Fruit fly (Drosophila melanogaster) whole organism, embryonic: ENCODE results near the gene Mks1.

ENCODE experiments used
- ATbp ChIP-seq: fragments of 200-800 bp; sonication (Bioruptor generic); optimal IDR thresholded peaks from 2 replicates; lab custom pipeline; 2017; ENCODE audit warnings: missing biosample characterization, mild to moderate bottlenecking, missing genetic modification characterization, missing genetic modification reagents
- Adf1 ChIP-seq: fragments of 200-800 bp; sonication (Bioruptor generic); IDR thresholded peaks from 2 replicates; pipeline ENCODE4 v1.3.6; 2022; ENCODE audit warnings: missing biosample characterization, missing genetic modification characterization
- Atf3 ChIP-seq: fragments of 200-800 bp; sonication (Bioruptor generic); optimal IDR thresholded peaks from 3 replicates; lab custom pipeline; 2016; ENCODE audit warnings: missing biosample characterization, missing genetic modification characterization
- B-H2 ChIP-seq: fragments of 200-800 bp; sonication (Bioruptor generic); optimal IDR thresholded peaks from 2 replicates; lab custom pipeline; 2018; ENCODE audit warnings: missing biosample characterization, mild to moderate bottlenecking, missing genetic modification characterization
- Bgb ChIP-seq: fragments of 200-800 bp; sonication (Bioruptor generic); IDR thresholded peaks from 2 replicates; pipeline ENCODE4 v1.3.6; 2022; ENCODE audit warnings: missing biosample characterization, missing genetic modification characterization; ENCODE audit not compliant: partially characterized antibody
- CG11560 ChIP-seq: fragments of 200-800 bp; sonication (Bioruptor generic); IDR thresholded peaks from 3 replicates; pipeline ENCODE4 v1.3.6; 2022; ENCODE audit warnings: missing biosample characterization, missing genetic modification characterization
- CG13287 ChIP-seq: fragments of 200-800 bp; sonication (Bioruptor generic); IDR thresholded peaks from 2 replicates; pipeline ENCODE4 v1.3.6; 2022; ENCODE audit warnings: missing biosample characterization, missing genetic modification characterization; ENCODE audit not compliant: partially characterized antibody
- CG13296 ChIP-seq: fragments of 200-800 bp; sonication (Bioruptor generic); optimal IDR thresholded peaks from 3 replicates; lab custom pipeline; 2018; ENCODE audit warnings: missing biosample characterization, mild to moderate bottlenecking, missing genetic modification characterization
- CG14710 ChIP-seq: fragments of 200-800 bp; sonication (Bioruptor generic); optimal IDR thresholded peaks from 3 replicates; lab custom pipeline; 2019; ENCODE audit warnings: missing biosample characterization, mild to moderate bottlenecking, missing genetic modification characterization, moderate library complexity
- CG15514 ChIP-seq: fragments of 200-800 bp; sonication (Bioruptor generic); optimal IDR thresholded peaks from 3 replicates; lab custom pipeline; 2017; ENCODE audit warnings: missing biosample characterization, missing genetic modification characterization, mild to moderate bottlenecking, moderate library complexity, missing genetic modification reagents
- CG1603 ChIP-seq: fragments of 200-800 bp; sonication (Bioruptor generic); optimal IDR thresholded peaks from 2 replicates; lab custom pipeline; 2019; ENCODE audit warnings: missing biosample characterization, mild to moderate bottlenecking, missing genetic modification characterization, moderate library complexity
- CG2116 ChIP-seq: fragments of 200-800 bp; sonication (Bioruptor generic); optimal IDR thresholded peaks from 3 replicates; lab custom pipeline; 2018; ENCODE audit warnings: missing biosample characterization, mild to moderate bottlenecking, missing genetic modification characterization
- CG3065 ChIP-seq: fragments of 200-800 bp; sonication (Bioruptor generic); optimal IDR thresholded peaks from 2 replicates; lab custom pipeline; 2016; ENCODE audit warnings: missing biosample characterization, missing genetic modification characterization
- CG32532 ChIP-seq: fragments of 200-800 bp; sonication (Bioruptor generic); IDR thresholded peaks from 2 replicates; pipeline ENCODE4 v1.3.6; 2022; ENCODE audit warnings: missing biosample characterization, missing genetic modification characterization
- CG4854 ChIP-seq: fragments of 200-800 bp; sonication (Bioruptor generic); optimal IDR thresholded peaks from 2 replicates; lab custom pipeline; 2016; ENCODE audit warnings: missing biosample characterization, missing genetic modification characterization, inconsistent platforms
- CG5953 ChIP-seq: fragments of 200-800 bp; sonication (Bioruptor generic); IDR thresholded peaks from 2 replicates; pipeline ENCODE4 v1.3.6; 2022; ENCODE audit warnings: missing biosample characterization, missing genetic modification characterization
- CG6791 ChIP-seq: fragments of 200-800 bp; sonication (Bioruptor generic); IDR thresholded peaks from 3 replicates; pipeline ENCODE4 v1.3.6; 2022; ENCODE audit warnings: missing biosample characterization, missing genetic modification characterization; ENCODE audit not compliant: partially characterized antibody
- CG8290 ChIP-seq, 3 experiments: fragments of 200-800 bp; sonication (Bioruptor generic); optimal IDR thresholded peaks; 2 replicates each; lab custom pipeline; 2016 to 2019; ENCODE audit warnings: missing biosample characterization in 3 of 3, missing genetic modification characterization in 3 of 3, mild to moderate bottlenecking in 2 of 3, moderate library complexity in 1 of 3
- CG8359 ChIP-seq: fragments of 200-800 bp; sonication (Bioruptor generic); optimal IDR thresholded peaks from 2 replicates; lab custom pipeline; 2017; ENCODE audit warnings: missing biosample characterization, mild to moderate bottlenecking, missing genetic modification characterization, borderline replicate concordance
- CG9876 ChIP-seq: fragments of 200-800 bp; sonication (Bioruptor generic); optimal IDR thresholded peaks from 2 replicates; lab custom pipeline; 2016; ENCODE audit warnings: missing biosample characterization, missing genetic modification characterization
- CHES-1-like ChIP-seq: fragments of 200-800 bp; sonication (Bioruptor generic); optimal IDR thresholded peaks from 2 replicates; lab custom pipeline; 2016; ENCODE audit warnings: missing biosample characterization, missing genetic modification characterization
- Dll ChIP-seq: fragments of 200-800 bp; sonication (Bioruptor generic); IDR thresholded peaks from 4 replicates; pipeline ENCODE4 v1.3.6; 2022; ENCODE audit warnings: missing biosample characterization, missing genetic modification characterization; ENCODE audit not compliant: partially characterized antibody
- Dp ChIP-seq: fragments of 200-800 bp; sonication (Bioruptor generic); optimal IDR thresholded peaks from 2 replicates; lab custom pipeline; 2018; ENCODE audit warnings: missing biosample characterization, mild to moderate bottlenecking, missing genetic modification characterization, moderate library complexity
- Dref ChIP-seq: fragments of 200-800 bp; sonication (Bioruptor generic); IDR thresholded peaks from 2 replicates; pipeline ENCODE4 v1.3.6; 2022; ENCODE audit warnings: missing biosample characterization, missing genetic modification characterization
- E2f2 ChIP-seq: fragments of 200-800 bp; sonication (Bioruptor generic); IDR thresholded peaks from 2 replicates; pipeline ENCODE4 v1.3.6; 2022; ENCODE audit warnings: missing biosample characterization, missing genetic modification characterization
- Elba2 ChIP-seq: fragments of 200-800 bp; sonication (Bioruptor generic); optimal IDR thresholded peaks from 3 replicates; lab custom pipeline; 2016; ENCODE audit warnings: missing biosample characterization, missing genetic modification characterization
- Ets97D ChIP-seq: fragments of 200-800 bp; sonication (Bioruptor generic); optimal IDR thresholded peaks from 3 replicates; lab custom pipeline; 2016; ENCODE audit warnings: missing biosample characterization, missing genetic modification characterization
- Hr51 ChIP-seq, 2 experiments: fragments of 200-800 bp; sonication (Bioruptor generic); optimal IDR thresholded peaks; 2 replicates in 1 of 2; 3 replicates in 1 of 2; lab custom pipeline; 2016 to 2018; ENCODE audit warnings: missing biosample characterization in 2 of 2, missing genetic modification characterization in 2 of 2, mild to moderate bottlenecking in 1 of 2, moderate library complexity in 1 of 2
- Mad ChIP-seq: fragments of 200-800 bp; sonication (Bioruptor generic); optimal IDR thresholded peaks from 2 replicates; lab custom pipeline; 2016; ENCODE audit warnings: missing biosample characterization, missing genetic modification characterization
- Myb ChIP-seq: fragments of 200-800 bp; sonication (Bioruptor generic); optimal IDR thresholded peaks from 2 replicates; lab custom pipeline; 2016; ENCODE audit warnings: missing biosample characterization, missing genetic modification characterization
- NfI ChIP-seq: fragments of 200-800 bp; sonication (Bioruptor generic); optimal IDR thresholded peaks from 3 replicates; lab custom pipeline; 2018; ENCODE audit warnings: missing biosample characterization, mild to moderate bottlenecking, missing genetic modification characterization, moderate library complexity
- Pdp1 ChIP-seq, 2 experiments: fragments of 200-800 bp; sonication (Bioruptor generic); optimal IDR thresholded peaks; 3 replicates each; lab custom pipeline; 2016; ENCODE audit warnings: missing biosample characterization in 2 of 2, missing genetic modification characterization in 2 of 2, mild to moderate bottlenecking in 1 of 2, moderate library complexity in 1 of 2
- bbx ChIP-seq: fragments of 200-800 bp; sonication (Bioruptor generic); IDR thresholded peaks from 2 replicates; pipeline ENCODE4 v1.3.6; 2022; ENCODE audit warnings: missing biosample characterization, missing genetic modification characterization; ENCODE audit not compliant: partially characterized antibody
- btn ChIP-seq: fragments of 200-800 bp; sonication (Bioruptor generic); optimal IDR thresholded peaks from 2 replicates; lab custom pipeline; 2016; ENCODE audit warnings: missing biosample characterization, missing genetic modification characterization
- exex ChIP-seq: fragments of 200-800 bp; sonication (Bioruptor generic); optimal IDR thresholded peaks from 4 replicates; lab custom pipeline; 2018; ENCODE audit warnings: missing biosample characterization, mild to moderate bottlenecking, missing genetic modification characterization, moderate library complexity
- fd96Cb ChIP-seq: fragments of 200-800 bp; sonication (Bioruptor generic); optimal IDR thresholded peaks from 2 replicates; lab custom pipeline; 2018; ENCODE audit warnings: missing biosample characterization, mild to moderate bottlenecking, missing genetic modification characterization, moderate library complexity
- gsb-n ChIP-seq: fragments of 200-800 bp; sonication (Bioruptor generic); optimal IDR thresholded peaks from 3 replicates; lab custom pipeline; 2018; ENCODE audit warnings: missing biosample characterization, mild to moderate bottlenecking, missing genetic modification characterization
- onecut ChIP-seq: fragments of 200-800 bp; sonication (Bioruptor generic); IDR thresholded peaks from 2 replicates; pipeline ENCODE4 v1.3.6; 2022; ENCODE audit warnings: missing biosample characterization, missing genetic modification characterization
- pzg ChIP-seq: fragments of 200-800 bp; sonication (Bioruptor generic); optimal IDR thresholded peaks from 3 replicates; lab custom pipeline; 2018; ENCODE audit warnings: missing biosample characterization, mild to moderate bottlenecking, missing genetic modification characterization, moderate library complexity
- run ChIP-seq: fragments of 200-800 bp; sonication (Bioruptor generic); optimal IDR thresholded peaks from 3 replicates; lab custom pipeline; 2018; ENCODE audit warnings: missing biosample characterization, mild to moderate bottlenecking, missing genetic modification characterization
- sc ChIP-seq, 3 experiments: fragments of >200 bp in 2 of 3; fragments of 200-800 bp in 1 of 3; sonication (Bioruptor generic) in 1 of 3; optimal IDR thresholded peaks; 2 replicates in 2 of 3; 3 replicates in 1 of 3; lab custom pipeline; 2017; ENCODE audit warnings: mild to moderate bottlenecking in 1 of 3, missing biosample characterization in 1 of 3, missing genetic modification characterization in 1 of 3, missing genetic modification reagents in 1 of 3
- sd ChIP-seq: fragments of 200-800 bp; sonication (Bioruptor generic); optimal IDR thresholded peaks from 3 replicates; lab custom pipeline; 2018; ENCODE audit warnings: missing biosample characterization, mild to moderate bottlenecking, missing genetic modification characterization, moderate library complexity
- sens ChIP-seq: fragments of 200-800 bp; sonication (Bioruptor generic); peaks from one replicate; lab custom pipeline; 2016; ENCODE audit warnings: missing biosample characterization, missing genetic modification characterization
- stwl ChIP-seq: fragments of 200-800 bp; sonication (Bioruptor generic); optimal IDR thresholded peaks from 3 replicates; lab custom pipeline; 2018; ENCODE audit warnings: missing biosample characterization, mild to moderate bottlenecking, missing genetic modification characterization, moderate library complexity
- tna ChIP-seq: fragments of 200-800 bp; sonication (Bioruptor generic); IDR thresholded peaks from 2 replicates; pipeline ENCODE4 v1.3.6; 2022; ENCODE audit warnings: missing biosample characterization, missing genetic modification characterization; ENCODE audit not compliant: partially characterized antibody
- yki ChIP-seq: fragments of >200 bp; optimal IDR thresholded peaks from 3 replicates; lab custom pipeline; 2018

Mks1 gene

dm6 chrX:12469172-12469571, 27.2 kb downstream of the Mks1 start (continued):
- TF ChIP-seq CG1603 (tag; lab: Kevin White, UChicago), result no peak
- TF ChIP-seq CG5953 (GFP tag; lab: Robert Waterston, UW), result no peak
- TF ChIP-seq exex (tag; lab: Kevin White, UChicago), result peak; percentile 78
- TF ChIP-seq sd (tag; lab: Kevin White, UChicago), result peak; percentile 28
- TF ChIP-seq ATbp, result no peak
- TF ChIP-seq Pdp1 (GFP tag; optimal IDR thresholded peaks at IDR 0.05; lab: Kevin White, UChicago), result peak in 1 of 2 experiments; percentile 19
- no peak for TF ChIP-seq CG8290 (GFP tag; optimal IDR thresholded peaks at IDR 0.05; lab: Kevin White, UChicago)
- TF ChIP-seq CG8290 (tag; optimal IDR thresholded peaks at IDR 0.05; lab: Kevin White, UChicago), result peak in 1 of 2 experiments; percentile 13
- no peak for TF ChIP-seq run (tag; lab: Kevin White, UChicago)
- no peak for TF ChIP-seq btn (GFP tag; lab: Kevin White, UChicago)
- peak; percentile 33 for TF ChIP-seq B-H2 (GFP tag; lab: Kevin White, UChicago)
- no peak for TF ChIP-seq Elba2 (GFP tag; lab: Kevin White, UChicago)
- TF ChIP-seq Dll, result no peak
- no peak for TF ChIP-seq fd96Cb (tag; lab: Kevin White, UChicago)
- no peak for TF ChIP-seq CG3065 (GFP tag; lab: Kevin White, UChicago)
- TF ChIP-seq CG14710 (tag; lab: Kevin White, UChicago), result no peak
- no peak for TF ChIP-seq CHES-1-like
- TF ChIP-seq, all 482 proteins: peak for 8

dm6 chrX:12467241-12467597, 29.2 kb downstream of the Mks1 start:
- peak; percentile 59 for TF ChIP-seq Dref
- TF ChIP-seq E2f2, result peak; percentile 65
- TF ChIP-seq CG9876 (GFP tag; lab: Kevin White, UChicago), result no peak
- TF ChIP-seq Dp, result peak; percentile 54
- TF ChIP-seq yki (lab: Kevin White, UChicago), result no peak
- TF ChIP-seq gsb-n (tag; lab: Kevin White, UChicago), result peak; percentile 18
- TF ChIP-seq Bgb (GFP tag; lab: Robert Waterston, UW), result peak; percentile 11; the same call in 1 of the 2 replicates
- TF ChIP-seq CG11560 (tag; lab: Robert Waterston, UW), result peak; percentile 91
- TF ChIP-seq Myb (GFP tag; lab: Kevin White, UChicago), result peak; percentile 33
- no peak for TF ChIP-seq sc (optimal IDR thresholded peaks at IDR 0.05; lab: Kevin White, UChicago)
- no peak for TF ChIP-seq sc (GFP tag; optimal IDR thresholded peaks at IDR 0.05; lab: Kevin White, UChicago)
- no peak for TF ChIP-seq Atf3 (GFP tag; lab: Kevin White, UChicago)
- 0 out of 2 replicates have a peak, but pooled peaks have one; percentile 26 for TF ChIP-seq tna (GFP tag; lab: Robert Waterston, UW)
- TF ChIP-seq CG13287 (GFP tag; lab: Robert Waterston, UW), result peak; percentile 60
- peak; percentile 8 for TF ChIP-seq CG15514 (GFP tag; lab: Kevin White, UChicago)
- TF ChIP-seq Ets97D (GFP tag; lab: Kevin White, UChicago), result peak; percentile 5
- TF ChIP-seq CG1603 (tag; lab: Kevin White, UChicago), result peak; percentile 4
- TF ChIP-seq CG2116 (GFP tag; lab: Kevin White, UChicago), result peak; percentile 95
- TF ChIP-seq CG13296 (GFP tag; lab: Kevin White, UChicago), result no peak
- no peak for TF ChIP-seq Hr51 (GFP tag; optimal IDR thresholded peaks at IDR 0.05; lab: Kevin White, UChicago)
- TF ChIP-seq Mad, result no peak
- TF ChIP-seq NfI, result no peak
- peak; percentile 34; the same call in 1 of the 3 replicates for TF ChIP-seq CG6791 (GFP tag; lab: Robert Waterston, UW)
- peak; percentile 31 for TF ChIP-seq pzg (GFP tag; lab: Kevin White, UChicago)
- peak; percentile 20 for TF ChIP-seq Elba2 (GFP tag; lab: Kevin White, UChicago)
- peak; percentile 53 for TF ChIP-seq sens (GFP tag; lab: Kevin White, UChicago)
- no peak for TF ChIP-seq CG32532 (GFP tag; lab: Robert Waterston, UW)
- no peak for TF ChIP-seq CG8359 (GFP tag; lab: Kevin White, UChicago)
- peak; percentile 27; the same call in 1 of the 2 replicates for TF ChIP-seq onecut (GFP tag; lab: Robert Waterston, UW)
- no peak for TF ChIP-seq Adf1 (GFP tag; lab: Robert Waterston, UW)
- no peak for TF ChIP-seq CG4854 (GFP tag; lab: Kevin White, UChicago)
- TF ChIP-seq bbx, result 0 out of 2 replicates have a peak, but pooled peaks have one; percentile 30
- no peak for TF ChIP-seq CG8290 (GFP tag; optimal IDR thresholded peaks at IDR 0.05; lab: Kevin White, UChicago)
- TF ChIP-seq CG8290 (tag; optimal IDR thresholded peaks at IDR 0.05; lab: Kevin White, UChicago), result peak in 1 of 2 experiments; percentile 17
- peak; percentile 83 for TF ChIP-seq stwl (tag; lab: Kevin White, UChicago)
- 0 out of 4 replicates have a peak, but pooled peaks have one; percentile 31 for TF ChIP-seq Dll
